Fruit fly (Drosophila melanogaster) whole organism, embryonic: ENCODE measurements around the gene Mo25.

Experiments
- CG10979 ChIP-seq: fragments of 200-800 bp; sonication (Bioruptor generic); optimal IDR thresholded peaks from 2 replicates; lab custom pipeline; 2018; ENCODE audit warnings: missing biosample characterization, mild to moderate bottlenecking, missing genetic modification characterization, moderate library complexity
- CG12104 ChIP-seq: fragments of 200-800 bp; sonication (Bioruptor generic); optimal IDR thresholded peaks from 3 replicates; lab custom pipeline; 2016; ENCODE audit warnings: missing biosample characterization, missing genetic modification characterization
- CG12744 ChIP-seq: fragments of 200-800 bp; sonication (Bioruptor generic); optimal IDR thresholded peaks from 2 replicates; lab custom pipeline; 2016; ENCODE audit warnings: missing biosample characterization, missing genetic modification characterization
- CG13424 ChIP-seq: fragments of 200-800 bp; sonication (Bioruptor generic); optimal IDR thresholded peaks from 2 replicates; lab custom pipeline; 2019; ENCODE audit warnings: missing biosample characterization, mild to moderate bottlenecking, missing genetic modification characterization, moderate library complexity
- CG1529 ChIP-seq: fragments of 200-800 bp; sonication (Bioruptor generic); optimal IDR thresholded peaks from 3 replicates; lab custom pipeline; 2018; ENCODE audit warnings: missing biosample characterization, missing genetic modification characterization
- CG16863 ChIP-seq: fragments of 200-800 bp; sonication (Bioruptor generic); optimal IDR thresholded peaks from 3 replicates; lab custom pipeline; 2016; ENCODE audit warnings: missing biosample characterization, missing genetic modification characterization
- CG17328 ChIP-seq: fragments of 200-800 bp; sonication (Bioruptor generic); IDR thresholded peaks from 2 replicates; pipeline ENCODE4 v1.3.6; 2022; ENCODE audit warnings: missing biosample characterization, missing genetic modification characterization
- CG18619 ChIP-seq: fragments of 200-800 bp; sonication (Bioruptor generic); optimal IDR thresholded peaks from 3 replicates; lab custom pipeline; 2017; ENCODE audit warnings: missing biosample characterization, mild to moderate bottlenecking, missing genetic modification characterization
- CG32772 ChIP-seq: fragments of 200-800 bp; sonication (Bioruptor generic); IDR thresholded peaks from 2 replicates; pipeline ENCODE4 v1.3.6; 2022; ENCODE audit warnings: missing biosample characterization, missing genetic modification characterization
- CG4424 ChIP-seq: fragments of 200-800 bp; sonication (Bioruptor generic); optimal IDR thresholded peaks from 3 replicates; lab custom pipeline; 2016; ENCODE audit warnings: missing biosample characterization, missing genetic modification characterization
- CG4730 ChIP-seq: fragments of 200-800 bp; sonication (Bioruptor generic); IDR thresholded peaks from 2 replicates; pipeline ENCODE4 v1.3.6; 2022; ENCODE audit warnings: missing biosample characterization, missing genetic modification characterization
- CG6272 ChIP-seq: fragments of 200-800 bp; sonication (Bioruptor generic); IDR thresholded peaks from 2 replicates; pipeline ENCODE4 v1.3.6; 2022; ENCODE audit warnings: missing biosample characterization, missing genetic modification characterization
- CG6765 ChIP-seq: fragments of 200-800 bp; sonication (Bioruptor generic); optimal IDR thresholded peaks from 3 replicates; lab custom pipeline; 2017; ENCODE audit warnings: missing biosample characterization, mild to moderate bottlenecking, missing genetic modification characterization
- D ChIP-seq, 2 experiments: fragments of 200-800 bp in 1 of 2; fragments of >200 bp in 1 of 2; sonication (Bioruptor generic) in 1 of 2; optimal IDR thresholded peaks; 2 replicates in 1 of 2; 3 replicates in 1 of 2; lab custom pipeline; 2017; ENCODE audit warnings: mild to moderate bottlenecking in 1 of 2, missing biosample characterization in 1 of 2, missing genetic modification characterization in 1 of 2, missing genetic modification reagents in 1 of 2
- E2f1 ChIP-seq: fragments of 200-800 bp; sonication (Bioruptor generic); IDR thresholded peaks from 2 replicates; pipeline ENCODE4 v1.3.6; 2022; ENCODE audit warnings: missing biosample characterization, missing genetic modification characterization
- E2f2 ChIP-seq: fragments of 200-800 bp; sonication (Bioruptor generic); IDR thresholded peaks from 2 replicates; pipeline ENCODE4 v1.3.6; 2022; ENCODE audit warnings: missing biosample characterization, missing genetic modification characterization
- Ets97D ChIP-seq: fragments of 200-800 bp; sonication (Bioruptor generic); optimal IDR thresholded peaks from 3 replicates; lab custom pipeline; 2016; ENCODE audit warnings: missing biosample characterization, missing genetic modification characterization
- Gsc ChIP-seq: fragments of 200-800 bp; sonication (Bioruptor generic); IDR thresholded peaks from 2 replicates; pipeline ENCODE4 v1.3.6; 2022; ENCODE audit warnings: missing biosample characterization, missing genetic modification characterization
- Kr ChIP-seq: fragments of 200-800 bp; sonication (Bioruptor generic); optimal IDR thresholded peaks from 2 replicates; lab custom pipeline; 2017; ENCODE audit warnings: missing biosample characterization, mild to moderate bottlenecking, missing genetic modification characterization
- Mad ChIP-seq: fragments of 200-800 bp; sonication (Bioruptor generic); optimal IDR thresholded peaks from 2 replicates; lab custom pipeline; 2016; ENCODE audit warnings: missing biosample characterization, missing genetic modification characterization
- Poxn ChIP-seq: fragments of 200-800 bp; sonication (Bioruptor generic); IDR thresholded peaks from 2 replicates; pipeline ENCODE4 v1.3.6; 2022; ENCODE audit warnings: missing biosample characterization, missing genetic modification characterization
- Ptx1 ChIP-seq: fragments of 200-800 bp; sonication (Bioruptor generic); IDR thresholded peaks from 2 replicates; pipeline ENCODE4 v1.3.6; 2022; ENCODE audit warnings: missing biosample characterization, missing genetic modification characterization
- Sin3A ChIP-seq: fragments of >200 bp; optimal IDR thresholded peaks from 2 replicates; lab custom pipeline; 2018
- Sry-β ChIP-seq: fragments of 200-800 bp; sonication (Bioruptor generic); optimal IDR thresholded peaks from 2 replicates; lab custom pipeline; 2018; ENCODE audit warnings: missing biosample characterization, mild to moderate bottlenecking, missing genetic modification characterization, moderate library complexity
- Sry-δ ChIP-seq: fragments of 200-800 bp; sonication (Bioruptor generic); optimal IDR thresholded peaks from 2 replicates; lab custom pipeline; 2016; ENCODE audit warnings: missing biosample characterization, missing genetic modification characterization
- Usf ChIP-seq: fragments of 200-800 bp; sonication (Bioruptor generic); optimal IDR thresholded peaks from 2 replicates; lab custom pipeline; 2017; ENCODE audit warnings: missing genotype, missing biosample characterization, missing genetic modification characterization
- YL-1 ChIP-seq: fragments of 200-800 bp; sonication (Bioruptor generic); optimal IDR thresholded peaks from 3 replicates; lab custom pipeline; 2017; ENCODE audit warnings: missing biosample characterization, mild to moderate bottlenecking, missing genetic modification characterization
- ara ChIP-seq: fragments of 200-800 bp; sonication (Bioruptor generic); IDR thresholded peaks from 2 replicates; pipeline ENCODE4 v1.3.6; 2022; ENCODE audit warnings: missing biosample characterization, missing genetic modification characterization
- ase ChIP-seq: fragments of 200-800 bp; sonication (Bioruptor generic); IDR thresholded peaks from 3 replicates; pipeline ENCODE4 v1.3.6; 2022; ENCODE audit warnings: missing biosample characterization, missing genetic modification characterization
- bsh ChIP-seq, 2 experiments: fragments of 200-800 bp; sonication (Bioruptor generic); optimal IDR thresholded peaks; 2 replicates each; lab custom pipeline; 2017 to 2018; ENCODE audit warnings: mild to moderate bottlenecking in 2 of 2, missing biosample characterization in 2 of 2, missing genetic modification characterization in 2 of 2, moderate library complexity in 1 of 2
- caup ChIP-seq: fragments of 200-800 bp; sonication (Bioruptor generic); optimal IDR thresholded peaks from 3 replicates; lab custom pipeline; 2017; ENCODE audit warnings: missing biosample characterization, mild to moderate bottlenecking, missing genetic modification characterization, moderate library complexity; ENCODE audit not compliant: severe bottlenecking
- dysf ChIP-seq: fragments of 200-800 bp; sonication (Bioruptor generic); IDR thresholded peaks from 3 replicates; pipeline ENCODE4 v1.3.6; 2022; ENCODE audit warnings: missing biosample characterization, missing genetic modification characterization
- grn ChIP-seq: fragments of 200-800 bp; sonication (Bioruptor generic); optimal IDR thresholded peaks from 3 replicates; lab custom pipeline; 2017; ENCODE audit warnings: missing biosample characterization, missing genetic modification characterization
- hb ChIP-seq: fragments of 200-800 bp; sonication (Bioruptor generic); IDR thresholded peaks from 3 replicates; pipeline ENCODE4 v1.3.6; 2022; ENCODE audit warnings: missing biosample characterization, missing genetic modification characterization; ENCODE audit not compliant: partially characterized antibody
- her ChIP-seq: fragments of 200-800 bp; sonication (Bioruptor generic); optimal IDR thresholded peaks from 2 replicates; lab custom pipeline; 2016; ENCODE audit warnings: missing biosample characterization, missing genetic modification characterization
- jigr1 ChIP-seq: fragments of 200-800 bp; sonication (Bioruptor generic); IDR thresholded peaks from 3 replicates; pipeline ENCODE4 v1.3.6; 2022; ENCODE audit warnings: missing biosample characterization, missing genetic modification characterization
- luna ChIP-seq: fragments of 200-800 bp; sonication (Bioruptor generic); optimal IDR thresholded peaks from 2 replicates; lab custom pipeline; 2016; ENCODE audit warnings: missing biosample characterization, missing genetic modification characterization
- nerfin-2 ChIP-seq: fragments of 200-800 bp; sonication (Bioruptor generic); IDR thresholded peaks from 2 replicates; pipeline ENCODE4 v1.3.6; 2022; ENCODE audit warnings: missing biosample characterization, missing genetic modification characterization; ENCODE audit not compliant: partially characterized antibody
- oc ChIP-seq: fragments of 200-800 bp; sonication (Bioruptor generic); optimal IDR thresholded peaks from 2 replicates; lab custom pipeline; 2018; ENCODE audit warnings: missing biosample characterization, mild to moderate bottlenecking, missing genetic modification characterization, moderate library complexity
- pan ChIP-seq, 4 experiments: fragments of >200 bp in 3 of 4; fragments of 200-800 bp in 1 of 4; sonication (Bioruptor generic) in 1 of 4; optimal IDR thresholded peaks in 3 of 4; IDR thresholded peaks in 1 of 4; 2 replicates each; pipeline versions ENCODE4 v1.3.6 to Lab custom; 2017 to 2022; ENCODE audit warnings: missing biosample characterization in 2 of 4, missing genetic modification characterization in 2 of 4, mixed read lengths in 1 of 4
- peb ChIP-seq: fragments of 200-800 bp; sonication (Bioruptor generic); IDR thresholded peaks from 2 replicates; pipeline ENCODE4 v1.3.6; 2022; ENCODE audit warnings: missing biosample characterization, missing genetic modification characterization
- phol ChIP-seq: fragments of 200-800 bp; sonication (Bioruptor generic); optimal IDR thresholded peaks from 3 replicates; lab custom pipeline; 2018; ENCODE audit warnings: missing biosample characterization, mild to moderate bottlenecking, missing genetic modification characterization, moderate library complexity
- pnt ChIP-seq: fragments of 200-800 bp; sonication (Bioruptor generic); optimal IDR thresholded peaks from 3 replicates; lab custom pipeline; 2016; ENCODE audit warnings: missing biosample characterization, missing genetic modification characterization
- prd ChIP-seq, 3 experiments: fragments of >200 bp in 2 of 3; fragments of 200-800 bp in 1 of 3; sonication (Bioruptor generic) in 1 of 3; optimal IDR thresholded peaks in 2 of 3; IDR thresholded peaks in 1 of 3; 2 replicates in 2 of 3; 3 replicates in 1 of 3; pipeline versions ENCODE4 v1.3.6 to Lab custom; 2017 to 2022; ENCODE audit warnings: missing biosample characterization in 1 of 3, missing genetic modification characterization in 1 of 3
- pum ChIP-seq: fragments of 200-800 bp; sonication (Bioruptor generic); optimal IDR thresholded peaks from 2 replicates; lab custom pipeline; 2016; ENCODE audit warnings: missing biosample characterization, missing genetic modification characterization
- ro ChIP-seq: fragments of 200-800 bp; sonication (Bioruptor generic); IDR thresholded peaks from 2 replicates; pipeline ENCODE4 v1.3.6; 2022; ENCODE audit warnings: missing biosample characterization, missing genetic modification characterization
- sc ChIP-seq, 3 experiments: fragments of >200 bp in 2 of 3; fragments of 200-800 bp in 1 of 3; sonication (Bioruptor generic) in 1 of 3; optimal IDR thresholded peaks; 2 replicates in 2 of 3; 3 replicates in 1 of 3; lab custom pipeline; 2017; ENCODE audit warnings: mild to moderate bottlenecking in 1 of 3, missing biosample characterization in 1 of 3, missing genetic modification characterization in 1 of 3, missing genetic modification reagents in 1 of 3
- trh ChIP-seq: fragments of 200-800 bp; sonication (Bioruptor generic); optimal IDR thresholded peaks from 2 replicates; lab custom pipeline; 2016; ENCODE audit warnings: missing biosample characterization, missing genetic modification characterization
- zen ChIP-seq: fragments of 200-800 bp; sonication (Bioruptor generic); optimal IDR thresholded peaks from 3 replicates; lab custom pipeline; 2018; ENCODE audit warnings: missing biosample characterization, mild to moderate bottlenecking, missing genetic modification characterization, moderate library complexity

Gene Mo25

dm6 chr3L:16640509-16641068 is 25.3 kb upstream of the Mo25 start (continued):
- TF ChIP-seq CG6272 (GFP tag; lab: Robert Waterston, UW) (no peak), Mad (GFP tag; lab: Kevin White, UChicago) (no peak), pum (GFP tag; lab: Kevin White, UChicago) (no peak), dysf (GFP tag; lab: Robert Waterston, UW) (no peak), Sry-δ (GFP tag; lab: Kevin White, UChicago) (no peak), CG18619 (GFP tag; lab: Kevin White, UChicago) (peak; percentile 15), oc (tag; lab: Kevin White, UChicago) (peak; percentile 15), luna (GFP tag; lab: Kevin White, UChicago) (no peak), trh (no peak), Poxn (GFP tag; lab: Robert Waterston, UW) (no peak), CG32772 (GFP tag; lab: Robert Waterston, UW) (no peak), E2f1 (GFP tag; lab: Robert Waterston, UW) (no peak), jigr1 (GFP tag; lab: Robert Waterston, UW) (no peak), Gsc (no peak), pan (optimal IDR thresholded peaks at IDR 0.05; lab: Kevin White, UChicago) (no peak), pan (GFP tag; optimal IDR thresholded peaks at IDR 0.05 in 1 of 2, IDR thresholded peaks at IDR 0.05 in 1 of 2) (peak in 1 of 2 experiments; percentile 13), CG6765 (no peak), Sin3A (lab: Kevin White, UChicago) (no peak), CG16863 (no peak), her (GFP tag; lab: Kevin White, UChicago) (no peak), pnt (GFP tag; lab: Kevin White, UChicago) (no peak), Ets97D (GFP tag; lab: Kevin White, UChicago) (no peak), ase (GFP tag; lab: Robert Waterston, UW) (no peak), CG12744 (no peak), peb (GFP tag; lab: Robert Waterston, UW) (no peak), Ptx1 (no peak), D (optimal IDR thresholded peaks at IDR 0.05; lab: Kevin White, UChicago) (no peak), D (GFP tag; optimal IDR thresholded peaks at IDR 0.05; lab: Kevin White, UChicago) (peak; percentile 56), zen (peak; percentile 32), sc (optimal IDR thresholded peaks at IDR 0.05; lab: Kevin White, UChicago) (no peak), sc (GFP tag; optimal IDR thresholded peaks at IDR 0.05; lab: Kevin White, UChicago) (peak; percentile 66), YL-1 (no peak), Sry-β (no peak), Usf (GFP tag; lab: Kevin White, UChicago) (no peak), CG13424 (tag; lab: Kevin White, UChicago) (no peak), CG17328 (GFP tag; lab: Robert Waterston, UW) (no peak), nerfin-2 (no peak), hb (GFP tag; lab: Robert Waterston, UW) (no peak), grn (GFP tag; lab: Kevin White, UChicago) (no peak), prd (optimal IDR thresholded peaks at IDR 0.05; lab: Kevin White, UChicago) (no peak), prd (GFP tag; IDR thresholded peaks at IDR 0.05; lab: Robert Waterston, UW) (no peak), caup (no peak), CG1529 (peak; percentile 46), Kr (GFP tag; lab: Kevin White, UChicago) (peak; percentile 66), phol (tag; lab: Kevin White, UChicago) (peak; percentile 33), bsh (GFP tag; optimal IDR thresholded peaks at IDR 0.05; lab: Kevin White, UChicago) (peak in 1 of 2 experiments; percentile 52), ara (GFP tag; lab: Robert Waterston, UW) (peak; percentile 59), CG4424 (GFP tag; lab: Kevin White, UChicago) (peak; percentile 0), CG4730 (GFP tag; lab: Robert Waterston, UW) (no peak), CG10979 (tag; lab: Kevin White, UChicago) (peak; percentile 58), CG12104 (GFP tag; lab: Kevin White, UChicago) (no peak), ro (GFP tag; lab: Robert Waterston, UW) (no peak), E2f2 (GFP tag; lab: Robert Waterston, UW) (no peak)
